Worm (Caenorhabditis elegans) whole organism, young adult: Measurements from ENCODE around the gene col-74.

Experiments
- Y95B8A.8 ChIP-seq: fragments of 200-800 bp; sonication (Bioruptor generic); IDR thresholded peaks from 2 replicates; pipeline ENCODE4 v1.3.6; 2022; ENCODE audit warnings: missing genetic modification reagents, missing genetic modification characterization, missing compliant biosample characterization
- efl-1 ChIP-seq: fragments of 150-350 bp; optimal IDR thresholded peaks from 2 replicates; lab custom pipeline; 2014; ENCODE audit warnings: missing biosample characterization, missing genetic modification reagents, missing genetic modification characterization
- fkh-3 ChIP-seq: sonication (generic microtip); optimal IDR thresholded peaks from 2 replicates; lab custom pipeline; 2016; ENCODE audit warnings: mild to moderate bottlenecking, missing genetic modification characterization, missing compliant biosample characterization
- rpc-1 ChIP-seq, 2 experiments: fragments of 150-350 bp in 1 of 2; sonication (generic microtip) in 1 of 2; optimal IDR thresholded peaks; 2 replicates each; lab custom pipeline; 2014 to 2018; ENCODE audit warnings: missing biosample characterization in 1 of 2, missing genetic modification characterization in 1 of 2, missing genetic modification reagents in 1 of 2, missing genotype in 1 of 2

- TF ChIP-seq efl-1 (no peak), rpc-1 (optimal IDR thresholded peaks at IDR 0.05; lab: Kevin White, UChicago) (no peak), rpc-1 (tag; optimal IDR thresholded peaks at IDR 0.05; lab: Kevin White, UChicago) (no peak), fkh-3 (no peak), Y95B8A.8 (GFP tag; lab: Robert Waterston, UW) (no peak)
Observed at ce11 chrII:5820282-5820762, 9.9 kb upstream of the col-74 start, which contains the start of gene ehs-1.
